Fruit fly (Drosophila melanogaster) whole organism, prepupa: Measurements from ENCODE around the gene mus201.

Experiments used
- CG10669 ChIP-seq: fragments of 200-800 bp; sonication (Bioruptor generic); optimal IDR thresholded peaks from 3 replicates; lab custom pipeline; 2018; ENCODE audit warnings: missing biosample characterization, mild to moderate bottlenecking, missing genetic modification characterization, moderate library complexity
- CG11294 ChIP-seq: fragments of 200-800 bp; sonication (Bioruptor generic); IDR thresholded peaks from 2 replicates; pipeline ENCODE4 v1.3.6; 2022; ENCODE audit warnings: missing biosample characterization, missing genetic modification characterization
- CG11902 ChIP-seq: fragments of 200-800 bp; sonication (Bioruptor generic); optimal IDR thresholded peaks from 3 replicates; lab custom pipeline; 2016; ENCODE audit warnings: missing biosample characterization, missing genetic modification characterization
- CG15336 ChIP-seq: fragments of 200-800 bp; sonication (Bioruptor generic); IDR thresholded peaks from 2 replicates; pipeline ENCODE4 v1.3.6; 2022; ENCODE audit warnings: missing biosample characterization, missing genetic modification characterization
- CG16779 ChIP-seq: fragments of 200-800 bp; sonication (Bioruptor generic); optimal IDR thresholded peaks from 3 replicates; lab custom pipeline; 2017; ENCODE audit warnings: missing biosample characterization, mild to moderate bottlenecking, missing genetic modification characterization
- CG31627 ChIP-seq: fragments of 200-800 bp; sonication (Bioruptor generic); optimal IDR thresholded peaks from 3 replicates; lab custom pipeline; 2016; ENCODE audit warnings: missing biosample characterization, missing genetic modification characterization
- CG32006 ChIP-seq: fragments of 200-800 bp; sonication (Bioruptor generic); optimal IDR thresholded peaks from 3 replicates; lab custom pipeline; 2017; ENCODE audit warnings: missing biosample characterization, mild to moderate bottlenecking, missing genetic modification characterization
- CG34406 ChIP-seq: fragments of 200-800 bp; sonication (Bioruptor generic); optimal IDR thresholded peaks from 3 replicates; lab custom pipeline; 2016; ENCODE audit warnings: missing biosample characterization, missing genetic modification characterization
- CG3919 ChIP-seq: fragments of 200-800 bp; sonication (Bioruptor generic); optimal IDR thresholded peaks from 3 replicates; lab custom pipeline; 2016; ENCODE audit warnings: missing biosample characterization, missing genetic modification characterization
- CG4318 ChIP-seq: fragments of 200-800 bp; sonication (Bioruptor generic); optimal IDR thresholded peaks from 3 replicates; lab custom pipeline; 2017; ENCODE audit warnings: missing biosample characterization, mild to moderate bottlenecking, missing genetic modification characterization
- CG6163 ChIP-seq: fragments of 200-800 bp; sonication (Bioruptor generic); IDR thresholded peaks from 3 replicates; pipeline ENCODE4 v1.3.6; 2022; ENCODE audit warnings: missing biosample characterization, missing genetic modification characterization
- CG6276 ChIP-seq: fragments of 200-800 bp; sonication (Bioruptor generic); optimal IDR thresholded peaks from 2 replicates; lab custom pipeline; 2017; ENCODE audit warnings: missing biosample characterization, mild to moderate bottlenecking, missing genetic modification characterization
- CG6792 ChIP-seq: fragments of 200-800 bp; sonication (Bioruptor generic); optimal IDR thresholded peaks from 3 replicates; lab custom pipeline; 2016; ENCODE audit warnings: missing biosample characterization, missing genetic modification characterization
- CG6854 ChIP-seq: fragments of 200-800 bp; sonication (Bioruptor generic); optimal IDR thresholded peaks from 2 replicates; lab custom pipeline; 2017; ENCODE audit warnings: missing biosample characterization, mild to moderate bottlenecking, missing genetic modification characterization
- CG8632 ChIP-seq: fragments of 200-800 bp; sonication (Bioruptor generic); optimal IDR thresholded peaks from 3 replicates; lab custom pipeline; 2016; ENCODE audit warnings: missing biosample characterization, missing genetic modification characterization
- Eip78C ChIP-seq: fragments of 200-800 bp; sonication (Bioruptor generic); peaks from one replicate; lab custom pipeline; 2016; ENCODE audit warnings: missing biosample characterization, missing genetic modification characterization
- Eip93F ChIP-seq: fragments of 200-800 bp; sonication (Bioruptor generic); optimal IDR thresholded peaks from 2 replicates; lab custom pipeline; 2016; ENCODE audit warnings: missing biosample characterization, mild to moderate bottlenecking, missing genetic modification characterization
- Ets21C ChIP-seq: fragments of 200-800 bp; sonication (Bioruptor generic); optimal IDR thresholded peaks from 3 replicates; lab custom pipeline; 2016; ENCODE audit warnings: missing biosample characterization, missing genetic modification characterization
- Gug ChIP-seq: fragments of 200-800 bp; sonication (Bioruptor generic); IDR thresholded peaks from 2 replicates; pipeline ENCODE4 v1.3.6; 2022; ENCODE audit warnings: missing biosample characterization, missing genetic modification characterization
- Hr38 ChIP-seq: sonication (Bioruptor generic); optimal IDR thresholded peaks from 2 replicates; lab custom pipeline; 2016; ENCODE audit warnings: missing biosample characterization, missing genetic modification characterization
- Hr39 ChIP-seq: fragments of 200-800 bp; sonication (Bioruptor generic); optimal IDR thresholded peaks from 2 replicates; lab custom pipeline; 2016; ENCODE audit warnings: missing biosample characterization, missing genetic modification characterization
- Hr4 ChIP-seq: fragments of 200-800 bp; sonication (Bioruptor generic); optimal IDR thresholded peaks from 3 replicates; lab custom pipeline; 2016; ENCODE audit warnings: missing biosample characterization, missing genetic modification characterization
- Lpt ChIP-seq: fragments of 200-800 bp; sonication (Bioruptor generic); optimal IDR thresholded peaks from 3 replicates; lab custom pipeline; 2016; ENCODE audit warnings: missing biosample characterization, missing genetic modification characterization
- Met ChIP-seq: fragments of 200-800 bp; sonication (Bioruptor generic); optimal IDR thresholded peaks from 3 replicates; lab custom pipeline; 2016; ENCODE audit warnings: missing biosample characterization, missing genetic modification characterization
- OdsH ChIP-seq: fragments of 200-800 bp; sonication (Bioruptor generic); optimal IDR thresholded peaks from 3 replicates; lab custom pipeline; 2016; ENCODE audit warnings: missing biosample characterization, missing genetic modification characterization
- Sox102F ChIP-seq: fragments of 200-800 bp; sonication (Bioruptor generic); optimal IDR thresholded peaks from 2 replicates; lab custom pipeline; 2016; ENCODE audit warnings: missing biosample characterization, mild to moderate bottlenecking, missing genetic modification characterization
- Sox15 ChIP-seq: fragments of 200-800 bp; sonication (Bioruptor generic); optimal IDR thresholded peaks from 3 replicates; lab custom pipeline; 2016; ENCODE audit warnings: missing biosample characterization, missing genetic modification characterization
- achi ChIP-seq: fragments of 200-800 bp; sonication (Bioruptor generic); optimal IDR thresholded peaks from 3 replicates; lab custom pipeline; 2016; ENCODE audit warnings: missing biosample characterization, missing genetic modification characterization
- acj6 ChIP-seq: fragments of 200-800 bp; sonication (Bioruptor generic); optimal IDR thresholded peaks from 3 replicates; lab custom pipeline; 2016; ENCODE audit warnings: missing biosample characterization, missing genetic modification characterization
- dsx ChIP-seq: fragments of 200-800 bp; optimal IDR thresholded peaks from 3 replicates; lab custom pipeline; 2019; ENCODE audit warnings: missing biosample characterization, mild to moderate bottlenecking, missing genetic modification characterization, moderate library complexity; ENCODE audit not compliant: poor library complexity, severe bottlenecking
- eg ChIP-seq: fragments of 200-800 bp; sonication (Bioruptor generic); IDR thresholded peaks from 3 replicates; pipeline ENCODE4 v1.3.6; 2022; ENCODE audit warnings: missing biosample characterization, missing genetic modification characterization
- fkh ChIP-seq: fragments of 200-800 bp; sonication (Bioruptor generic); optimal IDR thresholded peaks from 3 replicates; lab custom pipeline; 2017; ENCODE audit warnings: missing biosample characterization, mild to moderate bottlenecking, missing genetic modification characterization, moderate library complexity
- lz ChIP-seq: fragments of 200-800 bp; sonication (Bioruptor generic); optimal IDR thresholded peaks from 3 replicates; lab custom pipeline; 2016; ENCODE audit warnings: missing biosample characterization, missing genetic modification characterization
- pdm3 ChIP-seq: fragments of 200-800 bp; sonication (Bioruptor generic); optimal IDR thresholded peaks from 3 replicates; lab custom pipeline; 2016; ENCODE audit warnings: missing biosample characterization, missing genetic modification characterization
- topi ChIP-seq: fragments of 200-800 bp; sonication (Bioruptor generic); optimal IDR thresholded peaks from 3 replicates; lab custom pipeline; 2016; ENCODE audit warnings: missing biosample characterization, missing genetic modification characterization
- vri ChIP-seq: fragments of 200-800 bp; sonication (Bioruptor generic); optimal IDR thresholded peaks from 3 replicates; lab custom pipeline; 2016; ENCODE audit warnings: missing biosample characterization, mild to moderate bottlenecking, missing genetic modification characterization

Gene mus201

dm6 chr2L:8438052-8438451 is at the start of gene mus201:
mus201 (plus strand) TSS chr2L:8438169.
- TF ChIP-seq CG31627 (GFP tag; lab: Kevin White, UChicago) (no peak), CG3919 (GFP tag; lab: Kevin White, UChicago) (no peak), Eip78C (GFP tag; lab: Kevin White, UChicago) (no peak), Lpt (GFP tag; lab: Kevin White, UChicago) (no peak), topi (GFP tag; lab: Kevin White, UChicago) (no peak), CG6163 (GFP tag; lab: Robert Waterston, UW) (no peak)

- TF ChIP-seq fkh (GFP tag; lab: Kevin White, UChicago) (no peak), pdm3 (GFP tag; lab: Kevin White, UChicago) (no peak), Eip93F (no peak), Ets21C (GFP tag; lab: Kevin White, UChicago) (no peak), Sox15 (GFP tag; lab: Kevin White, UChicago) (no peak), eg (no peak), OdsH (GFP tag; lab: Kevin White, UChicago) (no peak), CG16779 (tag; lab: Kevin White, UChicago) (no peak), lz (GFP tag; lab: Kevin White, UChicago) (no peak)
- TF ChIP-seq, all 60 proteins: peak for 0
These were observed 48.7 kb upstream of the mus201 start, which contains the start of gene CG42819 for dm6 chr2L:8389231-8389630. CG42819 (minus strand) TSS chr2L:8389331.

- TF ChIP-seq fkh (GFP tag; lab: Kevin White, UChicago) (no peak), Gug (GFP tag; lab: Robert Waterston, UW) (no peak), vri (GFP tag; lab: Kevin White, UChicago) (no peak), topi (GFP tag; lab: Kevin White, UChicago) (no peak), lz (GFP tag; lab: Kevin White, UChicago) (no peak), acj6 (GFP tag; lab: Kevin White, UChicago) (no peak), CG6854 (no peak), CG8632 (GFP tag; lab: Kevin White, UChicago) (no peak), CG11902 (GFP tag; lab: Kevin White, UChicago) (no peak), Sox102F (GFP tag; lab: Kevin White, UChicago) (no peak), CG34406 (GFP tag; lab: Kevin White, UChicago) (no peak), CG4318 (no peak)
These were observed 45.7 kb upstream of the mus201 start, which contains the start of gene CG42820 for dm6 chr2L:8392298-8392697. CG42820 (minus strand) TSS chr2L:8392398.

dm6 chr2L:8393122-8393521 is 44.8 kb upstream of the mus201 start, which contains the start of gene Acp29AB:
Acp29AB (minus strand) TSS chr2L:8393222.
- no peak for TF ChIP-seq achi (GFP tag; lab: Kevin White, UChicago)

- TF ChIP-seq vri (GFP tag; lab: Kevin White, UChicago) (no peak), CG15336 (GFP tag; lab: Robert Waterston, UW) (no peak), Hr38 (GFP tag; lab: Kevin White, UChicago) (no peak), CG8632 (GFP tag; lab: Kevin White, UChicago) (no peak), CG11294 (GFP tag; lab: Robert Waterston, UW) (no peak), CG6276 (GFP tag; lab: Kevin White, UChicago) (no peak), Hr39 (GFP tag; lab: Kevin White, UChicago) (no peak), CG10669 (GFP tag; lab: Kevin White, UChicago) (no peak), Eip78C (GFP tag; lab: Kevin White, UChicago) (no peak), Hr4 (GFP tag; lab: Kevin White, UChicago) (no peak), CG6792 (GFP tag; lab: Kevin White, UChicago) (no peak), Sox15 (GFP tag; lab: Kevin White, UChicago) (no peak), dsx (GFP tag; lab: Kevin White, UChicago) (no peak), Met (no peak), achi (GFP tag; lab: Kevin White, UChicago) (no peak), CG16779 (tag; lab: Kevin White, UChicago) (no peak), eg (no peak), fkh (GFP tag; lab: Kevin White, UChicago) (no peak), CG32006 (GFP tag; lab: Kevin White, UChicago) (no peak)
These were observed 43.8 kb upstream of the mus201 start, which contains the start of gene lectin-29Ca for dm6 chr2L:8394180-8394579. lectin-29Ca (minus strand) TSS chr2L:8394280.
